Fruit fly (Drosophila melanogaster) Kc167 (cell line): ENCODE measurements around the gene Gr64d.

Source experiments
- Myc ChIP-seq: fragments of >200 bp; optimal IDR thresholded peaks from 2 replicates; lab custom pipeline; 2017; ENCODE audit warnings: missing external identifiers
- Sin3A ChIP-seq: fragments of >200 bp; optimal IDR thresholded peaks from 2 replicates; lab custom pipeline; 2018; ENCODE audit warnings: missing external identifiers
- h ChIP-seq: fragments of >200 bp; optimal IDR thresholded peaks from 3 replicates; lab custom pipeline; 2018; ENCODE audit warnings: missing external identifiers
- insv ChIP-seq: fragments of >200 bp; optimal IDR thresholded peaks from 3 replicates; lab custom pipeline; 2018; ENCODE audit warnings: missing external identifiers
- psq ChIP-seq: fragments of >200 bp; optimal IDR thresholded peaks from 2 replicates; lab custom pipeline; 2017; ENCODE audit warnings: missing external identifiers
- ttk ChIP-seq: sonication (Bioruptor generic); optimal IDR thresholded peaks from 2 replicates; lab custom pipeline; 2017; ENCODE audit warnings: missing external identifiers

Gene Gr64d

DNA sequence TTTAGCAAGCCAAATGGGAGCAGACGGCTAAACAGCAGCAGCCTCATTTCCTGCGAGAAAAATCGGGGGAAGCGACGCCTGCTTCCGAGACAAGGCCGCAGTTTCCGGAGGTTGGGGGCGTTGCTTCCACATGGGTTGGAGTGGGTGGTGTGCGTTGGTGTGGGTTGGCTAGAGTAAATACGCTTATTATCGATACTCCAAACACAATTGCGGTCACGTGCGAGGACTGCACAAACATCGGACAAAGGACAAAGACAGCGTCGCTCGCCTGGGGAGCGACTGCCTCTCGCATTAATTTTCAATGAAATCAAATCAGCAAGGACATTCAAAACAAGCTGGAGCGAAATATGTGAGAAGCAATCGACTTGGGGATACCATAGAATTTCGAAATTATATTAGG, 49.4 kb downstream of the Gr64d start:
- no peak for TF ChIP-seq psq (lab: Kevin White, UChicago)
- TF ChIP-seq h (lab: Kevin White, UChicago) = no peak
- no peak for TF ChIP-seq insv (lab: Kevin White, UChicago)
- TF ChIP-seq Myc (lab: Kevin White, UChicago) = no peak
- TF ChIP-seq Sin3A (lab: Kevin White, UChicago) = no peak
- no peak for TF ChIP-seq ttk

- TF ChIP-seq psq (lab: Kevin White, UChicago) (no peak), Sin3A (lab: Kevin White, UChicago) (no peak), ttk (no peak), insv (lab: Kevin White, UChicago) (no peak), Myc (lab: Kevin White, UChicago) (no peak), h (lab: Kevin White, UChicago) (no peak)
Measured at dm6 chr3L:4083442-4083841, 51.6 kb downstream of the Gr64d start.
